Fruit fly (Drosophila melanogaster) whole organism, embryonic: ENCODE data around the gene Eig71Eg.

Source experiments
- CG10462 ChIP-seq: fragments of 200-800 bp; sonication (Bioruptor generic); optimal IDR thresholded peaks from 2 replicates; lab custom pipeline; 2016; ENCODE audit warnings: missing biosample characterization, missing genetic modification characterization
- CG17829 ChIP-seq: fragments of 200-800 bp; optimal IDR thresholded peaks from 2 replicates; lab custom pipeline; 2019; ENCODE audit warnings: missing biosample characterization, mild to moderate bottlenecking, missing genetic modification characterization, moderate library complexity
- CG34422 ChIP-seq: fragments of 200-800 bp; sonication (Bioruptor generic); IDR thresholded peaks from 3 replicates; pipeline ENCODE4 v1.3.6; 2022; ENCODE audit warnings: missing biosample characterization, missing genetic modification characterization
- HmgZ ChIP-seq: fragments of 200-800 bp; sonication (Bioruptor generic); optimal IDR thresholded peaks from 2 replicates; lab custom pipeline; 2018; ENCODE audit warnings: missing biosample characterization, mild to moderate bottlenecking, missing genetic modification characterization
- salm ChIP-seq: fragments of 200-800 bp; sonication (Bioruptor generic); optimal IDR thresholded peaks from 2 replicates; lab custom pipeline; 2018; ENCODE audit warnings: missing biosample characterization, mild to moderate bottlenecking, missing genetic modification characterization

- TF ChIP-seq CG34422 (GFP tag; lab: Robert Waterston, UW) (no peak), CG17829 (tag; lab: Kevin White, UChicago) (no peak), CG10462 (no peak), HmgZ (tag; lab: Kevin White, UChicago) (no peak), salm (tag; lab: Kevin White, UChicago) (no peak)
These were observed 20.9 kb downstream of the Eig71Eg start for dm6 chr3L:15678284-15678683.
